Fruit fly (Drosophila melanogaster) whole organism, embryonic: Measurements from ENCODE around the gene HDAC4.
A peak's percentile ranks its signal among the peaks of the same experiment; 100 is the strongest.

Experiments used
- Aef1 ChIP-seq: fragments of 200-800 bp; sonication (Bioruptor generic); IDR thresholded peaks from 3 replicates; pipeline ENCODE4 v1.3.6; 2022; ENCODE audit warnings: missing biosample characterization, missing genetic modification characterization
- BtbVII ChIP-seq: fragments of 200-800 bp; sonication (Bioruptor generic); optimal IDR thresholded peaks from 3 replicates; lab custom pipeline; 2017; ENCODE audit warnings: missing biosample characterization, mild to moderate bottlenecking, missing genetic modification characterization
- CG10565 ChIP-seq: fragments of 200-800 bp; sonication (Bioruptor generic); optimal IDR thresholded peaks from 3 replicates; lab custom pipeline; 2016; ENCODE audit warnings: missing biosample characterization, mild to moderate bottlenecking, missing genetic modification characterization
- CG12659 ChIP-seq: fragments of 200-800 bp; sonication (Bioruptor generic); optimal IDR thresholded peaks from 3 replicates; lab custom pipeline; 2017; ENCODE audit warnings: mild to moderate bottlenecking, missing biosample characterization, missing genetic modification reagents, missing genetic modification characterization
- CG14710 ChIP-seq: fragments of 200-800 bp; sonication (Bioruptor generic); optimal IDR thresholded peaks from 3 replicates; lab custom pipeline; 2019; ENCODE audit warnings: missing biosample characterization, mild to moderate bottlenecking, missing genetic modification characterization, moderate library complexity
- CG15514 ChIP-seq: fragments of 200-800 bp; sonication (Bioruptor generic); optimal IDR thresholded peaks from 3 replicates; lab custom pipeline; 2017; ENCODE audit warnings: missing biosample characterization, missing genetic modification characterization, mild to moderate bottlenecking, moderate library complexity, missing genetic modification reagents
- CG16813 ChIP-seq: fragments of 200-800 bp; sonication (Bioruptor generic); IDR thresholded peaks from 3 replicates; pipeline ENCODE4 v1.3.6; 2022; ENCODE audit warnings: missing biosample characterization, missing genetic modification characterization; ENCODE audit not compliant: partially characterized antibody
- CG17912 ChIP-seq: fragments of 200-800 bp; sonication (Bioruptor generic); optimal IDR thresholded peaks from 2 replicates; lab custom pipeline; 2018; ENCODE audit warnings: missing biosample characterization, mild to moderate bottlenecking, missing genetic modification characterization
- CG2120 ChIP-seq: fragments of 200-800 bp; sonication (Bioruptor generic); optimal IDR thresholded peaks from 3 replicates; lab custom pipeline; 2016; ENCODE audit warnings: missing biosample characterization, missing genetic modification characterization
- CG2712 ChIP-seq: fragments of 200-800 bp; optimal IDR thresholded peaks from 3 replicates; lab custom pipeline; 2019; ENCODE audit warnings: missing biosample characterization, mild to moderate bottlenecking, missing genetic modification characterization, moderate library complexity
- CG33213 ChIP-seq: fragments of 200-800 bp; sonication (Bioruptor generic); optimal IDR thresholded peaks from 3 replicates; lab custom pipeline; 2016; ENCODE audit warnings: missing biosample characterization, missing genetic modification characterization
- CG42726 ChIP-seq: fragments of 200-800 bp; sonication (Bioruptor generic); IDR thresholded peaks from 2 replicates; pipeline ENCODE4 v1.3.6; 2022; ENCODE audit warnings: missing biosample characterization, missing genetic modification characterization; ENCODE audit not compliant: partially characterized antibody
- CG7556 ChIP-seq: fragments of 200-800 bp; sonication (Bioruptor generic); optimal IDR thresholded peaks from 2 replicates; lab custom pipeline; 2017; ENCODE audit warnings: missing biosample characterization, mild to moderate bottlenecking, missing genetic modification characterization
- CG8388 ChIP-seq: fragments of 200-800 bp; sonication (Bioruptor generic); optimal IDR thresholded peaks from 2 replicates; lab custom pipeline; 2019; ENCODE audit warnings: missing biosample characterization, mild to moderate bottlenecking, missing genetic modification characterization, moderate library complexity
- CG9727 ChIP-seq: fragments of 200-800 bp; sonication (Bioruptor generic); optimal IDR thresholded peaks from 3 replicates; lab custom pipeline; 2017; ENCODE audit warnings: missing biosample characterization, mild to moderate bottlenecking, missing genetic modification characterization
- Chrac-16 ChIP-seq: fragments of 200-800 bp; sonication (Bioruptor generic); optimal IDR thresholded peaks from 3 replicates; lab custom pipeline; 2016; ENCODE audit warnings: missing biosample characterization, missing genetic modification characterization
- Dbx ChIP-seq: fragments of 200-800 bp; sonication (Bioruptor generic); IDR thresholded peaks from 3 replicates; pipeline ENCODE4 v1.3.6; 2022; ENCODE audit warnings: missing biosample characterization, missing genetic modification characterization
- Dek ChIP-seq: fragments of 200-800 bp; sonication (Bioruptor generic); optimal IDR thresholded peaks from 3 replicates; lab custom pipeline; 2019; ENCODE audit warnings: missing biosample characterization, mild to moderate bottlenecking, missing genetic modification characterization, moderate library complexity
- Doc3 ChIP-seq: fragments of 200-800 bp; sonication (Bioruptor generic); IDR thresholded peaks from 3 replicates; pipeline ENCODE4 v1.3.6; 2022; ENCODE audit warnings: missing biosample characterization, missing genetic modification characterization; ENCODE audit not compliant: partially characterized antibody
- Dp ChIP-seq: fragments of 200-800 bp; sonication (Bioruptor generic); optimal IDR thresholded peaks from 2 replicates; lab custom pipeline; 2018; ENCODE audit warnings: missing biosample characterization, mild to moderate bottlenecking, missing genetic modification characterization, moderate library complexity
- E2f2 ChIP-seq: fragments of 200-800 bp; sonication (Bioruptor generic); IDR thresholded peaks from 2 replicates; pipeline ENCODE4 v1.3.6; 2022; ENCODE audit warnings: missing biosample characterization, missing genetic modification characterization
- HLH4C ChIP-seq: fragments of 200-800 bp; sonication (Bioruptor generic); IDR thresholded peaks from 3 replicates; pipeline ENCODE4 v1.3.6; 2022; ENCODE audit warnings: missing biosample characterization, missing genetic modification characterization; ENCODE audit not compliant: partially characterized antibody
- HmgZ ChIP-seq: fragments of 200-800 bp; sonication (Bioruptor generic); optimal IDR thresholded peaks from 2 replicates; lab custom pipeline; 2018; ENCODE audit warnings: missing biosample characterization, mild to moderate bottlenecking, missing genetic modification characterization
- Hr78 ChIP-seq, 2 experiments: fragments of 200-800 bp in 1 of 2; fragments of >200 bp in 1 of 2; sonication (Bioruptor generic) in 1 of 2; optimal IDR thresholded peaks; 2 replicates each; lab custom pipeline; 2017 to 2019; ENCODE audit warnings: missing biosample characterization in 2 of 2, missing genetic modification characterization in 2 of 2, mild to moderate bottlenecking in 1 of 2, moderate library complexity in 1 of 2
- Lpt ChIP-seq: fragments of >200 bp; optimal IDR thresholded peaks from 2 replicates; lab custom pipeline; 2018; ENCODE audit warnings: missing biosample characterization, missing genetic modification characterization
- MESR4 ChIP-seq: fragments of 200-800 bp; sonication (Bioruptor generic); optimal IDR thresholded peaks from 2 replicates; lab custom pipeline; 2018; ENCODE audit warnings: missing biosample characterization, mild to moderate bottlenecking, missing genetic modification characterization, moderate library complexity
- Mes4 ChIP-seq: fragments of 200-800 bp; sonication (Bioruptor generic); optimal IDR thresholded peaks from 2 replicates; lab custom pipeline; 2016; ENCODE audit warnings: missing biosample characterization, missing genetic modification characterization
- NFAT ChIP-seq: fragments of 200-800 bp; sonication (Bioruptor generic); IDR thresholded peaks from 2 replicates; pipeline ENCODE4 v1.3.6; 2022; ENCODE audit warnings: missing biosample characterization, missing genetic modification characterization
- Opbp ChIP-seq: fragments of 200-800 bp; sonication (Bioruptor generic); IDR thresholded peaks from 3 replicates; pipeline ENCODE4 v1.3.6; 2022; ENCODE audit warnings: missing biosample characterization, missing genetic modification characterization; ENCODE audit not compliant: partially characterized antibody
- Pdp1 ChIP-seq, 2 experiments: fragments of 200-800 bp; sonication (Bioruptor generic); optimal IDR thresholded peaks; 3 replicates each; lab custom pipeline; 2016; ENCODE audit warnings: missing biosample characterization in 2 of 2, missing genetic modification characterization in 2 of 2, mild to moderate bottlenecking in 1 of 2, moderate library complexity in 1 of 2
- Poxn ChIP-seq: fragments of 200-800 bp; sonication (Bioruptor generic); IDR thresholded peaks from 2 replicates; pipeline ENCODE4 v1.3.6; 2022; ENCODE audit warnings: missing biosample characterization, missing genetic modification characterization
- Ptx1 ChIP-seq: fragments of 200-800 bp; sonication (Bioruptor generic); IDR thresholded peaks from 2 replicates; pipeline ENCODE4 v1.3.6; 2022; ENCODE audit warnings: missing biosample characterization, missing genetic modification characterization
- ato ChIP-seq: fragments of 200-800 bp; sonication (Bioruptor generic); IDR thresholded peaks from 2 replicates; pipeline ENCODE4 v1.3.6; 2022; ENCODE audit warnings: missing biosample characterization, missing genetic modification characterization; ENCODE audit not compliant: partially characterized antibody
- cg ChIP-seq: fragments of 200-800 bp; sonication (Bioruptor generic); optimal IDR thresholded peaks from 3 replicates; lab custom pipeline; 2019; ENCODE audit warnings: missing biosample characterization, mild to moderate bottlenecking, missing genetic modification characterization, moderate library complexity
- crc ChIP-seq: fragments of 200-800 bp; sonication (Bioruptor generic); optimal IDR thresholded peaks from 2 replicates; lab custom pipeline; 2016; ENCODE audit warnings: missing biosample characterization, missing genetic modification characterization
- crol ChIP-seq: fragments of 200-800 bp; sonication (Bioruptor generic); IDR thresholded peaks from 2 replicates; pipeline ENCODE4 v1.3.6; 2022; ENCODE audit warnings: missing biosample characterization, missing genetic modification characterization
- ewg ChIP-seq: fragments of 200-800 bp; sonication (Bioruptor generic); optimal IDR thresholded peaks from 3 replicates; lab custom pipeline; 2017; ENCODE audit warnings: mild to moderate bottlenecking, missing biosample characterization, missing genetic modification reagents, missing genetic modification characterization
- hb ChIP-seq: fragments of 200-800 bp; sonication (Bioruptor generic); IDR thresholded peaks from 3 replicates; pipeline ENCODE4 v1.3.6; 2022; ENCODE audit warnings: missing biosample characterization, missing genetic modification characterization; ENCODE audit not compliant: partially characterized antibody
- inv ChIP-seq: fragments of 200-800 bp; sonication (Bioruptor generic); IDR thresholded peaks from 2 replicates; pipeline ENCODE4 v1.3.6; 2022; ENCODE audit warnings: missing biosample characterization, missing genetic modification characterization; ENCODE audit not compliant: partially characterized antibody
- knrl ChIP-seq: fragments of 200-800 bp; sonication (Bioruptor generic); IDR thresholded peaks from 3 replicates; pipeline ENCODE4 v1.3.6; 2022; ENCODE audit warnings: missing biosample characterization, missing genetic modification characterization; ENCODE audit not compliant: partially characterized antibody
- nom ChIP-seq: fragments of 200-800 bp; sonication (Bioruptor generic); optimal IDR thresholded peaks from 2 replicates; lab custom pipeline; 2017; ENCODE audit warnings: missing biosample characterization, missing genetic modification characterization, mild to moderate bottlenecking, moderate library complexity, missing genetic modification reagents
- oc ChIP-seq: fragments of 200-800 bp; sonication (Bioruptor generic); optimal IDR thresholded peaks from 2 replicates; lab custom pipeline; 2018; ENCODE audit warnings: missing biosample characterization, mild to moderate bottlenecking, missing genetic modification characterization, moderate library complexity
- row ChIP-seq: fragments of 200-800 bp; sonication (Bioruptor generic); IDR thresholded peaks from 3 replicates; pipeline ENCODE4 v1.3.6; 2022; ENCODE audit warnings: missing biosample characterization, missing genetic modification characterization
- run ChIP-seq: fragments of 200-800 bp; sonication (Bioruptor generic); optimal IDR thresholded peaks from 3 replicates; lab custom pipeline; 2018; ENCODE audit warnings: missing biosample characterization, mild to moderate bottlenecking, missing genetic modification characterization
- sna ChIP-seq: fragments of 200-800 bp; sonication (Bioruptor generic); IDR thresholded peaks from 2 replicates; pipeline ENCODE4 v1.3.6; 2022; ENCODE audit warnings: missing biosample characterization, missing genetic modification characterization; ENCODE audit not compliant: partially characterized antibody
- trem ChIP-seq: fragments of 200-800 bp; optimal IDR thresholded peaks from 3 replicates; lab custom pipeline; 2019; ENCODE audit warnings: missing biosample characterization, mild to moderate bottlenecking, missing genetic modification characterization, moderate library complexity
- zf30C ChIP-seq: fragments of 200-800 bp; sonication (Bioruptor generic); optimal IDR thresholded peaks from 3 replicates; lab custom pipeline; 2018; ENCODE audit warnings: missing biosample characterization, mild to moderate bottlenecking, missing genetic modification characterization

The HDAC4 gene

dm6 chrX:13287854-13288376 lies 2.5 kb upstream of the HDAC4 start, which contains the start of gene Remo (continued):
- TF ChIP-seq CG8388 (no peak), HLH4C (peak; percentile 57; the same call in 2 of the 3 replicates), ato (GFP tag; lab: Robert Waterston, UW) (0 out of 2 replicates have a peak, but pooled peaks have one; percentile 13), row (peak; percentile 40), CG17912 (GFP tag; lab: Kevin White, UChicago) (no peak), ewg (GFP tag; lab: Kevin White, UChicago) (peak; percentile 39), Aef1 (peak; percentile 52; the same call in 2 of the 3 replicates), Dp (GFP tag; lab: Kevin White, UChicago) (peak; percentile 83), CG15514 (peak; percentile 58), CG7556 (GFP tag; lab: Kevin White, UChicago) (no peak), CG10565 (no peak), CG2120 (GFP tag; lab: Kevin White, UChicago) (peak; percentile 9), CG9727 (no peak), BtbVII (GFP tag; lab: Kevin White, UChicago) (no peak), hb (GFP tag; lab: Robert Waterston, UW) (0 out of 3 replicates have a peak, but pooled peaks have one; percentile 51), Doc3 (GFP tag; lab: Robert Waterston, UW) (0 out of 3 replicates have a peak, but pooled peaks have one; percentile 53), Poxn (GFP tag; lab: Robert Waterston, UW) (no peak), zf30C (GFP tag; lab: Kevin White, UChicago) (peak; percentile 91), Opbp (GFP tag; lab: Robert Waterston, UW) (peak; percentile 76), Chrac-16 (no peak), run (tag; lab: Kevin White, UChicago) (no peak), Dek (tag; lab: Kevin White, UChicago) (peak; percentile 13), Ptx1 (GFP tag; lab: Robert Waterston, UW) (no peak), crc (GFP tag; lab: Kevin White, UChicago) (no peak), HmgZ (tag; lab: Kevin White, UChicago) (peak; percentile 60), CG16813 (GFP tag; lab: Robert Waterston, UW) (peak; percentile 79), CG14710 (tag; lab: Kevin White, UChicago) (peak; percentile 55), MESR4 (GFP tag; lab: Kevin White, UChicago) (peak; percentile 92), NFAT (GFP tag; lab: Robert Waterston, UW) (no peak), knrl (GFP tag; lab: Robert Waterston, UW) (peak; percentile 79), Hr78 (GFP tag; optimal IDR thresholded peaks at IDR 0.05; lab: Kevin White, UChicago) (peak in 1 of 2 experiments; percentile 95), CG2712 (peak; percentile 21), sna (GFP tag; lab: Robert Waterston, UW) (peak; percentile 58), inv (GFP tag; lab: Robert Waterston, UW) (peak; percentile 59; the same call in 1 of the 2 replicates), E2f2 (GFP tag; lab: Robert Waterston, UW) (peak; percentile 86), crol (GFP tag; lab: Robert Waterston, UW) (peak; percentile 88), Lpt (no peak), Mes4 (GFP tag; lab: Kevin White, UChicago) (no peak), cg (GFP tag; lab: Kevin White, UChicago) (no peak), CG33213 (peak; percentile 19), trem (tag; lab: Kevin White, UChicago) (peak; percentile 34), Pdp1 (GFP tag; optimal IDR thresholded peaks at IDR 0.05; lab: Kevin White, UChicago) (peak in 1 of 2 experiments; percentile 61), nom (GFP tag; lab: Kevin White, UChicago) (peak; percentile 61), CG42726 (peak; percentile 72; the same call in 1 of the 2 replicates), Dbx (peak; percentile 35; the same call in 1 of the 3 replicates), oc (tag; lab: Kevin White, UChicago) (peak; percentile 48), CG12659 (GFP tag; lab: Kevin White, UChicago) (peak; percentile 72)
